Fruit fly (Drosophila melanogaster): ENCODE measurements around the gene CG15047.

DNA sequence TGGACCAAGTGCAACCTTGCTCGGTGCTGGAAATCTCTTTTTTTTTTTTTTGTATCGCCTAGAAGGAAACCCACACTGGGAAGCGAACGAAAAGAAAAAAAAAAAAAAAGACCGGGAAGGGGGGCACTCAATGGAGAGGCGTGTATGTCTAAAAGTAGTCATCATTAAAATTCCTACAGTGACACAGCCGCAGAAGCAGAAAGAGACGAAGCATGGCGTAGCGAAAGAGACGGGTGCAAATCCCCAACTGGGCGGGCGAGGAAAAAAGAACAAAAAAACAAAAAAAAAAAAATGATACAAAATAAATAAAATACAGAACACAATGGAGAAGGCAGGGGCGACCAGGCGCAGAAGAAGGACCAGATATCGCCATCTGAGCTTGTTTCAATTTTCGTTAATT lies 16.2 kb downstream of the CG15047 start:
- TF ChIP-seq Dfd (GFP tag; optimal IDR thresholded peaks at IDR 0.05) (no peak), brk (GFP tag; optimal IDR thresholded peaks at IDR 0.05) (no peak), lola (GFP tag; optimal IDR thresholded peaks at IDR 0.05) (no peak), psq (GFP tag; optimal IDR thresholded peaks at IDR 0.05) (no peak), HLH106 (tag; optimal IDR thresholded peaks at IDR 0.05) (no peak), rgr (GFP tag; optimal IDR thresholded peaks at IDR 0.05) (no peak), Myc (optimal IDR thresholded peaks at IDR 0.05) (no peak), h (GFP tag; optimal IDR thresholded peaks at IDR 0.05) (no peak), Mio (GFP tag; optimal IDR thresholded peaks at IDR 0.05) (no peak), woc (GFP tag; optimal IDR thresholded peaks at IDR 0.05) (no peak), ey (GFP tag; optimal IDR thresholded peaks at IDR 0.05) (no peak), Hr83 (GFP tag; optimal IDR thresholded peaks at IDR 0.05; ENCODE audit: poor library complexity, severe bottlenecking) (no peak), Abd-B (GFP tag; optimal IDR thresholded peaks at IDR 0.05) (no peak), Vsx2 (GFP tag; optimal IDR thresholded peaks at IDR 0.05; ENCODE audit: partially characterized antibody) (no peak)

Data from whole organism, wandering third instar larva.